Fruit fly (Drosophila melanogaster): Measurements from ENCODE around the gene FER.

FER gene

DNA sequence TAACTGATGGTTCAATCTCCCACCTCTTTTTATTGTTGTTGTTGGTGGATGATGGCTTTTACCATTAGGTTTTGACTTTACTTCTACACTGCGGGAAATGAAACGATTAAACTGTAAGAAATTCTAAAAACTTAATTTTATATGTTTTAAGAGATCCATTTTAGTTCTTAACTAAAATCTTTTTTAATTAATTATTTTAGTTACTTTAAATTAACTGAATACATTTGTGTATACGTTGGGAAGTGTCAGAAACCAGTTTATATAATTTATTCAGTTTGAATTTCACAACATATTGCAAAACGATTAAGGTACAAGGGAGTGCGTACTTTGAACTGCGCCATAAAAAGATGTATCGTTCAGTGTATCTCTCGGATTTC lies 41.1 kb downstream of the FER start (continued):
- peak; percentile 49 for TF ChIP-seq CG3838 (GFP tag; optimal IDR thresholded peaks at IDR 0.05)
- peak; percentile 42 for TF ChIP-seq bab2 (GFP tag; optimal IDR thresholded peaks at IDR 0.05)
- TF ChIP-seq z (GFP tag; IDR thresholded peaks at IDR 0.05), result no peak
- peak; percentile 73 for TF ChIP-seq nau (GFP tag; optimal IDR thresholded peaks at IDR 0.05)
- no peak for TF ChIP-seq CG34224 (GFP tag; IDR thresholded peaks at IDR 0.05; ENCODE audit: partially characterized antibody)
- no peak for TF ChIP-seq Taf1 (GFP tag; IDR thresholded peaks at IDR 0.05)
- peak; percentile 53 for TF ChIP-seq CG16863 (GFP tag; optimal IDR thresholded peaks at IDR 0.05)
- no peak for TF ChIP-seq pfk (GFP tag; optimal IDR thresholded peaks at IDR 0.05)
- TF ChIP-seq CG7786 (GFP tag; optimal IDR thresholded peaks at IDR 0.05), result peak; percentile 30
- TF ChIP-seq CG11456 (GFP tag; IDR thresholded peaks at IDR 0.05), result no peak
- TF ChIP-seq Dek (tag; optimal IDR thresholded peaks at IDR 0.05), result peak; percentile 89
- TF ChIP-seq otp (GFP tag; IDR thresholded peaks at IDR 0.05), result no peak
- no peak for TF ChIP-seq fru (optimal IDR thresholded peaks at IDR 0.05)
- no peak for TF ChIP-seq sna (GFP tag; IDR thresholded peaks at IDR 0.05; ENCODE audit: partially characterized antibody)
- no peak for TF ChIP-seq Hey (tag; optimal IDR thresholded peaks at IDR 0.05)
- TF ChIP-seq az2 (GFP tag; optimal IDR thresholded peaks at IDR 0.05), result peak; percentile 87
- TF ChIP-seq CG4617 (GFP tag; optimal IDR thresholded peaks at IDR 0.05; ENCODE audit: borderline replicate concordance), result peak; percentile 59
- no peak for TF ChIP-seq kni (GFP tag; optimal IDR thresholded peaks at IDR 0.05)
- TF ChIP-seq CG30403 (GFP tag; optimal IDR thresholded peaks at IDR 0.05), result peak; percentile 92
- no peak for TF ChIP-seq klu (GFP tag; IDR thresholded peaks at IDR 0.05)
- no peak for TF ChIP-seq CG12769 (tag; optimal IDR thresholded peaks at IDR 0.05)
- TF ChIP-seq CoRest (tag; optimal IDR thresholded peaks at IDR 0.05), result peak; percentile 93
- no peak for TF ChIP-seq CG17612 (GFP tag; IDR thresholded peaks at IDR 0.05)
- TF ChIP-seq H15 (GFP tag; IDR thresholded peaks at IDR 0.05), result no peak
- TF ChIP-seq kah (GFP tag; optimal IDR thresholded peaks at IDR 0.05), result peak; percentile 64
- TF ChIP-seq CG1024 (GFP tag; IDR thresholded peaks at IDR 0.05), result no peak
- TF ChIP-seq Myb (GFP tag; optimal IDR thresholded peaks at IDR 0.05), result no peak
- no peak for TF ChIP-seq NC2α (GFP tag; optimal IDR thresholded peaks at IDR 0.05)
- TF ChIP-seq CG7372 (GFP tag; IDR thresholded peaks at IDR 0.05), result no peak
- TF ChIP-seq HmgZ (tag; optimal IDR thresholded peaks at IDR 0.05), result peak; percentile 27
- TF ChIP-seq CG12236 (GFP tag; optimal IDR thresholded peaks at IDR 0.05), result no peak
- TF ChIP-seq tup (GFP tag; optimal IDR thresholded peaks at IDR 0.05), result peak; percentile 43
- TF ChIP-seq onecut (GFP tag; IDR thresholded peaks at IDR 0.05), result peak; percentile 66
- peak; percentile 68 for TF ChIP-seq CG7271 (tag; optimal IDR thresholded peaks at IDR 0.05)
- TF ChIP-seq Usf (GFP tag; optimal IDR thresholded peaks at IDR 0.05), result peak; percentile 46
- peak; percentile 79 for TF ChIP-seq Nf-YB (GFP tag; optimal IDR thresholded peaks at IDR 0.05)
- TF ChIP-seq CG2199 (GFP tag; IDR thresholded peaks at IDR 0.05), result no peak
- TF ChIP-seq Hr3 (GFP tag; optimal IDR thresholded peaks at IDR 0.05), result peak; percentile 84
- TF ChIP-seq psq (GFP tag; optimal IDR thresholded peaks at IDR 0.05), result peak; percentile 59
- peak; percentile 49 for TF ChIP-seq Atf-2 (GFP tag; optimal IDR thresholded peaks at IDR 0.05)
- peak; percentile 36 for TF ChIP-seq CG6765 (GFP tag; optimal IDR thresholded peaks at IDR 0.05)
- no peak for TF ChIP-seq CG10565 (GFP tag; optimal IDR thresholded peaks at IDR 0.05)
- TF ChIP-seq nmo (GFP tag; optimal IDR thresholded peaks at IDR 0.05), result peak; percentile 93
- TF ChIP-seq NfI (GFP tag; optimal IDR thresholded peaks at IDR 0.05), result peak; percentile 83
- TF ChIP-seq CG6854 (GFP tag; optimal IDR thresholded peaks at IDR 0.05), result peak; percentile 89
- TF ChIP-seq CG3726 (GFP tag; IDR thresholded peaks at IDR 0.05), result no peak
- TF ChIP-seq D19B (GFP tag; optimal IDR thresholded peaks at IDR 0.05), result peak; percentile 70
- peak; percentile 81 for TF ChIP-seq CG18764 (GFP tag; optimal IDR thresholded peaks at IDR 0.05)
- TF ChIP-seq lbe (GFP tag; optimal IDR thresholded peaks at IDR 0.05), result peak; percentile 70
- no peak for TF ChIP-seq B-H2 (GFP tag; optimal IDR thresholded peaks at IDR 0.05)
- peak; percentile 78 for TF ChIP-seq Max (GFP tag; optimal IDR thresholded peaks at IDR 0.05)
- peak; percentile 10 for TF ChIP-seq CG15073 (GFP tag; optimal IDR thresholded peaks at IDR 0.05)

Data from whole organism, embryonic.